Worm (Caenorhabditis elegans) whole organism, L1 larva: ENCODE data around the gene T13C2.2.

Experiments
- C16A3.4 ChIP-seq: fragments of 150-350 bp; optimal IDR thresholded peaks from 2 replicates; lab custom pipeline; 2014; ENCODE audit warnings: missing biosample characterization, missing genetic modification characterization
- F16B12.6 ChIP-seq: fragments of 150-350 bp; optimal IDR thresholded peaks from 2 replicates; lab custom pipeline; 2014; ENCODE audit warnings: missing biosample characterization, missing genetic modification characterization
- alr-1 ChIP-seq: fragments of 200-800 bp; sonication (Bioruptor generic); optimal IDR thresholded peaks from 2 replicates; lab custom pipeline; 2018; ENCODE audit warnings: borderline replicate concordance, mild to moderate bottlenecking, missing genetic modification characterization, missing compliant biosample characterization
- blmp-1 ChIP-seq: fragments of 150-350 bp; optimal IDR thresholded peaks from 2 replicates; lab custom pipeline; 2014; ENCODE audit warnings: missing biosample characterization, missing genetic modification characterization
- ceh-88 ChIP-seq: fragments of 200-800 bp; sonication (Bioruptor generic); IDR thresholded peaks from 2 replicates; pipeline ENCODE4 v1.3.6; 2022; ENCODE audit warnings: missing genetic modification characterization, missing compliant biosample characterization
- ceh-90 ChIP-seq: sonication (generic microtip); optimal IDR thresholded peaks from 2 replicates; lab custom pipeline; 2016; ENCODE audit warnings: missing genetic modification characterization, missing compliant biosample characterization
- dsc-1 ChIP-seq: sonication (generic microtip); optimal IDR thresholded peaks from 2 replicates; lab custom pipeline; 2016; ENCODE audit warnings: mild to moderate bottlenecking, missing genetic modification characterization, missing compliant biosample characterization
- efl-1 ChIP-seq, 4 experiments: fragments of 150-350 bp; optimal IDR thresholded peaks in 3 of 4; peaks in 1 of 4; 1 replicate in 1 of 4; 2 replicates in 3 of 4; lab custom pipeline; 2014; ENCODE audit warnings: missing biosample characterization in 2 of 4, missing genetic modification characterization in 2 of 4, missing genetic modification reagents in 2 of 4
- efl-3 ChIP-seq: fragments of 200-800 bp; sonication (Bioruptor generic); optimal IDR thresholded peaks from 2 replicates; lab custom pipeline; 2018; ENCODE audit warnings: mild to moderate bottlenecking, missing genetic modification characterization, missing compliant biosample characterization
- egl-13 ChIP-seq: sonication (generic microtip); optimal IDR thresholded peaks from 2 replicates; lab custom pipeline; 2016; ENCODE audit warnings: missing genotype, missing genetic modification reagents, missing genetic modification characterization, missing compliant biosample characterization
- egl-27 ChIP-seq, 2 experiments: fragments of 150-350 bp in 1 of 2; sonication (generic microtip); optimal IDR thresholded peaks; 3 replicates each; lab custom pipeline; 2017 to 2018; ENCODE audit warnings: missing biosample characterization in 2 of 2, missing genetic modification characterization in 2 of 2, missing genetic modification reagents in 2 of 2
- elt-2 ChIP-seq: sonication (generic microtip); optimal IDR thresholded peaks from 2 replicates; lab custom pipeline; 2016; ENCODE audit warnings: missing genetic modification characterization, mild to moderate bottlenecking, inconsistent platforms, missing compliant biosample characterization, missing genetic modification reagents
- fkh-10 ChIP-seq: sonication (generic microtip); optimal IDR thresholded peaks from 2 replicates; lab custom pipeline; 2017; ENCODE audit warnings: missing biosample characterization, missing genetic modification reagents, missing genetic modification characterization
- fkh-8 ChIP-seq: sonication (generic microtip); optimal IDR thresholded peaks from 2 replicates; lab custom pipeline; 2016; ENCODE audit warnings: mild to moderate bottlenecking, missing genetic modification characterization, missing compliant biosample characterization
- grh-1 ChIP-seq: fragments of 200-800 bp; sonication (Bioruptor generic); IDR thresholded peaks from 2 replicates; pipeline ENCODE4 v1.3.6; 2022; ENCODE audit warnings: missing genetic modification reagents, missing genetic modification characterization, missing compliant biosample characterization
- hlh-4 ChIP-seq: sonication (generic microtip); optimal IDR thresholded peaks from 2 replicates; lab custom pipeline; 2016; ENCODE audit warnings: mild to moderate bottlenecking, missing genetic modification characterization, missing compliant biosample characterization
- irx-1 ChIP-seq: sonication (generic microtip); optimal IDR thresholded peaks from 2 replicates; lab custom pipeline; 2016; ENCODE audit warnings: missing genetic modification characterization, missing compliant biosample characterization
- jun-1 ChIP-seq: fragments of 150-350 bp; optimal IDR thresholded peaks from 2 replicates; lab custom pipeline; 2014; ENCODE audit warnings: missing biosample characterization, missing genetic modification reagents, missing genetic modification characterization
- lin-14 ChIP-seq: fragments of 200-800 bp; sonication (Bioruptor generic); optimal IDR thresholded peaks from 2 replicates; lab custom pipeline; 2018; ENCODE audit warnings: mild to moderate bottlenecking, missing genetic modification characterization, moderate library complexity, missing compliant biosample characterization
- lin-35 ChIP-seq, 2 experiments: fragments of 150-350 bp; optimal IDR thresholded peaks; 2 replicates each; lab custom pipeline; 2014; ENCODE audit warnings: missing biosample characterization in 2 of 2, missing genetic modification characterization in 2 of 2, missing genetic modification reagents in 2 of 2
- lsy-2 ChIP-seq, 2 experiments: fragments of 150-350 bp; optimal IDR thresholded peaks; 2 replicates each; lab custom pipeline; 2014; ENCODE audit warnings: missing biosample characterization in 2 of 2, missing genetic modification characterization in 2 of 2
- mdl-1 ChIP-seq, 2 experiments: fragments of 150-350 bp; optimal IDR thresholded peaks; 2 replicates each; lab custom pipeline; 2014 to 2017; ENCODE audit warnings: missing biosample characterization in 2 of 2, missing genetic modification characterization in 2 of 2, inconsistent platforms in 1 of 2
- mep-1 ChIP-seq: fragments of 150-350 bp; optimal IDR thresholded peaks from 2 replicates; lab custom pipeline; 2014; ENCODE audit warnings: missing biosample characterization, missing genetic modification characterization
- nhr-19 ChIP-seq: fragments of 200-800 bp; sonication (Bioruptor generic); conservative IDR thresholded peaks from 2 replicates; pipeline ENCODE4 v1.3.6; 2022; ENCODE audit warnings: missing genetic modification characterization, missing compliant biosample characterization
- nhr-20 ChIP-seq: sonication (generic microtip); optimal IDR thresholded peaks from 2 replicates; lab custom pipeline; 2016; ENCODE audit warnings: mild to moderate bottlenecking, missing genetic modification characterization, missing compliant biosample characterization
- nhr-28 ChIP-seq: fragments of 150-350 bp; optimal IDR thresholded peaks from 2 replicates; lab custom pipeline; 2014; ENCODE audit warnings: missing biosample characterization, missing genetic modification characterization
- nhr-47 ChIP-seq: sonication (generic microtip); optimal IDR thresholded peaks from 2 replicates; lab custom pipeline; 2016; ENCODE audit warnings: mild to moderate bottlenecking, missing genetic modification characterization, moderate library complexity, missing compliant biosample characterization
- nhr-71 ChIP-seq: sonication (generic microtip); optimal IDR thresholded peaks from 2 replicates; lab custom pipeline; 2016; ENCODE audit warnings: mild to moderate bottlenecking, missing genetic modification characterization, moderate library complexity, missing compliant biosample characterization
- nhr-85 ChIP-seq: sonication (generic microtip); peaks from one replicate; lab custom pipeline; 2016; ENCODE audit warnings: missing genetic modification characterization, inconsistent platforms, missing compliant biosample characterization
- pag-3 ChIP-seq: sonication (generic microtip); optimal IDR thresholded peaks from 2 replicates; lab custom pipeline; 2017; ENCODE audit warnings: missing genetic modification characterization, mild to moderate bottlenecking, missing compliant biosample characterization, antibody characterized with exemption, borderline replicate concordance; ENCODE audit not compliant: insufficient read depth
- rnt-1 ChIP-seq: sonication (generic microtip); optimal IDR thresholded peaks from 2 replicates; lab custom pipeline; 2016; ENCODE audit warnings: mild to moderate bottlenecking, missing genetic modification characterization, moderate library complexity, missing compliant biosample characterization
- snu-23 ChIP-seq: sonication (generic microtip); optimal IDR thresholded peaks from 2 replicates; lab custom pipeline; 2016; ENCODE audit warnings: missing genetic modification characterization, missing compliant biosample characterization
- sptf-1 ChIP-seq: fragments of 150-350 bp; optimal IDR thresholded peaks from 2 replicates; lab custom pipeline; 2014; ENCODE audit warnings: missing biosample characterization, missing genetic modification characterization
- swsn-7 ChIP-seq: sonication (generic microtip); optimal IDR thresholded peaks from 2 replicates; lab custom pipeline; 2016; ENCODE audit warnings: missing genetic modification characterization, missing compliant biosample characterization
- tlp-1 ChIP-seq: fragments of 150-350 bp; optimal IDR thresholded peaks from 2 replicates; lab custom pipeline; 2014; ENCODE audit warnings: missing biosample characterization, missing genetic modification characterization

Gene T13C2.2

DNA sequence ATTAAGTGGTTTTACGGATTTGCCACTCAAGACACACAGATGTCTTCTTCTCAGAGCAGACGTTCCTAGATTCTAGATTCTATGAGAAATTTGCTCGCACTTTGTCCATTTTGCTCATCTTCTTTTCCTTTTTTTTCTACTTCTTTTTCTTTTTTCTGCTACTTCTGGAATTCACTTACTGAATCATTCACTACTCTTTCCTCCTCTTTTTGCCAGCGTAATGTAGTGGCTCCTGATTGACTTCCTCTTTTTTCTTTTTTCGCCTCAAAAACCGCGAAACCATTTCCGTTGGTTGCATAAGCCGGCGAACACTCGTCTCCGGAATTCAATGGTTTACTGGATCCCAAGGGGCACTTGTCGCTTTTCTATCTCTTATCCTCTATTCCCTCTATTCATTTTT lies 40.2 kb downstream of the T13C2.2 start:
- TF ChIP-seq ceh-90 (tag; lab: Kevin White, UChicago) = no peak
- no peak for TF ChIP-seq mdl-1 (tag; optimal IDR thresholded peaks at IDR 0.05; lab: Kevin White, UChicago)
- no peak for TF ChIP-seq hlh-4 (tag; lab: Kevin White, UChicago)
- TF ChIP-seq efl-1 (optimal IDR thresholded peaks at IDR 0.05; lab: Kevin White, UChicago) = no peak
- TF ChIP-seq efl-1 (GFP tag; optimal IDR thresholded peaks at IDR 0.05 in 1 of 2; lab: Kevin White, UChicago) = peak in 1 of 2 experiments; percentile 70
- peak; percentile 52 for TF ChIP-seq fkh-10 (GFP tag; lab: Kevin White, UChicago)
- TF ChIP-seq pag-3 (tag; lab: Kevin White, UChicago) = no peak
- no peak for TF ChIP-seq nhr-71 (tag; lab: Kevin White, UChicago)
- TF ChIP-seq efl-3 (GFP tag; lab: Kevin White, UChicago) = no peak
- TF ChIP-seq, all 84 proteins: peak for 2

DNA sequence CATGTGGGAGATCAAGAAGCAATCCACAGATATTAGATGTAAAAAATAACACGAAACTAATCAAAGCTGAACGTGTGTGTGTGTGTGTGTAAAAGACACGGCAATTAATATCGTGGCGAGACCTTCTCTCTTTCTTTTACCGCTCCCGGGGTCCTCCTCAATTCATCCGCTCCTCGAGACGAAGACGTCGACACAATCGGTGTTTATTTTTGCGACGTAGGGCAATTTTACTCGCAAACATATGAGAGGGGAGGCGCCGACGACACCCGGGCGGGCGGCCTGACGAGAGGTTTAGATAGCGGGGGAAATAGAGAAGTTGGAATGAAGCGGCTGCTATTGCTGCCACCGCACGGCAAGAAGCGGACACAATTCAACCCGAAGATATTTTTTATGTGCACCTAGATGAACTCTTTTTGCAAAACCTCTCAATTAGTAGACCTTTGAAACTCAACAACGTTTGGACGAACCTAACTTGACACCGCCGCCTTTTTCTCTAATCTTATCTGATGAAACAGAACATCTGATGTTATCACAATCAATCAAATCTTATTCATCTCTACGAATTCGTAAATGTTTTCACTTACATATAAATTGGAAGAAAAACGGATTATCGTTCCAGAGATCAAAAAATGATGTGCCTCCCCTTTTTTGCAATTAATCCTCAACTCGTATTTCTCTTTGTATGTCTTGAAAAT lies 40.9 kb downstream of the T13C2.2 start:
- no peak for TF ChIP-seq grh-1
- TF ChIP-seq egl-27 (tag; optimal IDR thresholded peaks at IDR 0.05; lab: Kevin White, UChicago) = peak in 1 of 2 experiments; percentile 62
- TF ChIP-seq blmp-1 (tag; lab: Kevin White, UChicago) = peak; percentile 46
- TF ChIP-seq fkh-10 (GFP tag; lab: Kevin White, UChicago) = no peak
- TF ChIP-seq nhr-71 (tag; lab: Kevin White, UChicago) = peak; percentile 29
- TF ChIP-seq rnt-1 (tag; lab: Kevin White, UChicago) = peak; percentile 14
- TF ChIP-seq egl-13 (tag; lab: Kevin White, UChicago) = no peak
- TF ChIP-seq dsc-1 = peak; percentile 46
- TF ChIP-seq nhr-85 = peak; percentile 80
- TF ChIP-seq efl-1 (optimal IDR thresholded peaks at IDR 0.05; lab: Kevin White, UChicago) = no peak
- TF ChIP-seq efl-1 (GFP tag; optimal IDR thresholded peaks at IDR 0.05 in 1 of 2; lab: Kevin White, UChicago) = peak in 1 of 2 experiments; percentile 70
- TF ChIP-seq C16A3.4 (tag; lab: Kevin White, UChicago) = no peak
- no peak for TF ChIP-seq ceh-88 (GFP tag; lab: Robert Waterston, UW)
- TF ChIP-seq lin-14 (GFP tag; lab: Kevin White, UChicago) = peak; percentile 65
- no peak for TF ChIP-seq mdl-1 (tag; optimal IDR thresholded peaks at IDR 0.05; lab: Kevin White, UChicago)
- TF ChIP-seq F16B12.6 (tag; lab: Kevin White, UChicago) = no peak
- TF ChIP-seq irx-1 (tag; lab: Kevin White, UChicago) = peak; percentile 39

DNA sequence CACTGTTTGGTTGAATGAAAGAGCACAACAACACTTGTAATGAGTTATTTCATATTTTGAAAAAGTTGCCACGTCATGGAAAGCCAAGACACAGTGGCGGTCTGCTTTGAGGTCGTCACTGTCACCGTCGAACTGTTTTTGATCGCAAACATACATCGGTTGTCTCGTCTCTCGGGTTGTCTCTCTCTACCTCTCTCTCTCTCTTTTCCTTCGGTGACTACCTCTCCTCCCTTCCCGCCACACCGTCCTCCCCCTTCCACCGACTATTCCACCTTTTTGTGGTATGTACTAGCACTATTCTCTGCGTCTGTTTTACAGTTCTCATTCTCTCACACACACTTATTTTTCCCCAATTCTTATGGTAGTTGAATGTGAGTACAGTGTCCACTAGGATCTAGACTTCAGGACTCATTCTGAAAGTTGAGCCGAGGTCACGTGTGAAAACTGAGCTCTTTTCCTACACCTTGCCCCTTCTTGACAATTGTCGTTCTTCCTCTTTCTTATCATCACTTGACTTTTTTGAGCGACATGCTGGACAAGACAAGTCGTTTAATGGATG lies 41.9 kb downstream of the T13C2.2 start:
- TF ChIP-seq nhr-85 = peak; percentile 72
- TF ChIP-seq lin-35 (GFP tag; optimal IDR thresholded peaks at IDR 0.05; lab: Kevin White, UChicago) = peak in 1 of 2 experiments; percentile 35
- peak in 1 of 2 experiments; percentile 33 for TF ChIP-seq lsy-2 (tag; optimal IDR thresholded peaks at IDR 0.05; lab: Kevin White, UChicago)
- TF ChIP-seq nhr-47 = peak; percentile 27
- TF ChIP-seq nhr-19 (GFP tag; lab: Robert Waterston, UW) = no peak
- no peak for TF ChIP-seq efl-1 (optimal IDR thresholded peaks at IDR 0.05; lab: Kevin White, UChicago)
- TF ChIP-seq efl-1 (GFP tag; optimal IDR thresholded peaks at IDR 0.05 in 1 of 2; lab: Kevin White, UChicago) = peak in 1 of 2 experiments; percentile 41
- TF ChIP-seq nhr-20 (tag; lab: Kevin White, UChicago) = peak; percentile 65
- peak; percentile 4 for TF ChIP-seq elt-2 (tag; lab: Kevin White, UChicago)
- no peak for TF ChIP-seq alr-1 (tag; lab: Kevin White, UChicago)
- TF ChIP-seq sptf-1 (tag; lab: Kevin White, UChicago) = no peak
- peak; percentile 60 for TF ChIP-seq mep-1
- TF ChIP-seq grh-1 = no peak
- TF ChIP-seq fkh-8 (tag; lab: Kevin White, UChicago) = no peak
- peak; percentile 55 for TF ChIP-seq blmp-1 (tag; lab: Kevin White, UChicago)
- TF ChIP-seq tlp-1 (tag; lab: Kevin White, UChicago) = no peak
- TF ChIP-seq nhr-71 (tag; lab: Kevin White, UChicago) = peak; percentile 54
- peak; percentile 43 for TF ChIP-seq snu-23 (GFP tag; lab: Kevin White, UChicago)
- TF ChIP-seq egl-27 (tag; optimal IDR thresholded peaks at IDR 0.05; lab: Kevin White, UChicago) = peak; percentile 64 to 69
- peak; percentile 67 for TF ChIP-seq lin-14 (GFP tag; lab: Kevin White, UChicago)
- TF ChIP-seq nhr-28 (tag; lab: Kevin White, UChicago) = no peak
- peak; percentile 6 for TF ChIP-seq swsn-7 (tag; lab: Kevin White, UChicago)
- TF ChIP-seq jun-1 (tag; lab: Kevin White, UChicago) = peak; percentile 13
- TF ChIP-seq, all 84 proteins: peak for 15
